Worm (Caenorhabditis elegans) whole organism, L2 larva: ENCODE results near the gene F49C12.4.

Experiments
- fos-1 ChIP-seq: fragments of 150-350 bp; optimal IDR thresholded peaks from 2 replicates; lab custom pipeline; 2014; ENCODE audit warnings: missing biosample characterization, missing genetic modification characterization
- lin-39 ChIP-seq: fragments of 150-350 bp; optimal IDR thresholded peaks from 2 replicates; lab custom pipeline; 2014; ENCODE audit warnings: missing biosample characterization, missing genetic modification reagents, missing genetic modification characterization
- mdl-1 ChIP-seq, 2 experiments: fragments of 150-350 bp in 1 of 2; sonication (generic microtip) in 1 of 2; optimal IDR thresholded peaks; 2 replicates each; lab custom pipeline; 2017; ENCODE audit warnings: missing biosample characterization in 2 of 2, missing genetic modification characterization in 2 of 2
- nhr-237 ChIP-seq: fragments of 150-350 bp; optimal IDR thresholded peaks from 2 replicates; lab custom pipeline; 2014; ENCODE audit warnings: missing biosample characterization, missing genetic modification characterization
- unc-62 ChIP-seq: fragments of 150-350 bp; optimal IDR thresholded peaks from 2 replicates; lab custom pipeline; 2014; ENCODE audit warnings: missing biosample characterization, missing genetic modification reagents, missing genetic modification characterization
- ztf-11 ChIP-seq: sonication (generic microtip); optimal IDR thresholded peaks from 2 replicates; lab custom pipeline; 2017; ENCODE audit warnings: missing biosample characterization, missing genetic modification characterization
- ztf-4 ChIP-seq: fragments of 150-350 bp; optimal IDR thresholded peaks from 2 replicates; lab custom pipeline; 2014; ENCODE audit warnings: missing biosample characterization, missing genetic modification characterization

- no peak for TF ChIP-seq unc-62 (GFP tag; lab: Kevin White, UChicago)
- no peak for TF ChIP-seq ztf-4
- TF ChIP-seq lin-39 (tag; lab: Kevin White, UChicago) = no peak
- no peak for TF ChIP-seq nhr-237 (tag; lab: Kevin White, UChicago)
- no peak for TF ChIP-seq mdl-1 (tag; optimal IDR thresholded peaks at IDR 0.05; lab: Kevin White, UChicago)
- no peak for TF ChIP-seq ztf-11 (tag; lab: Kevin White, UChicago)
- TF ChIP-seq fos-1 (tag; lab: Kevin White, UChicago) = no peak
Observed at ce11 chrIV:9336538-9337090, 32.7 kb upstream of the F49C12.4 start, which contains the start of gene T20D3.5.
